Worm (Caenorhabditis elegans) whole organism, L3 larva: ENCODE measurements around the gene maph-1.3.
A peak's percentile ranks its signal among the peaks of the same experiment; 100 is the strongest.

ENCODE experiments used
- ZK546.5 ChIP-seq: sonication (generic microtip); optimal IDR thresholded peaks from 2 replicates; lab custom pipeline; 2017; ENCODE audit warnings: missing biosample characterization, missing genetic modification characterization
- ceh-82 ChIP-seq: fragments of 150-350 bp; optimal IDR thresholded peaks from 2 replicates; lab custom pipeline; 2014; ENCODE audit warnings: missing biosample characterization, missing genetic modification characterization
- ceh-9 ChIP-seq: sonication (generic microtip); optimal IDR thresholded peaks from 2 replicates; lab custom pipeline; 2018; ENCODE audit warnings: missing biosample characterization, missing genetic modification characterization
- elt-2 ChIP-seq: sonication (generic microtip); optimal IDR thresholded peaks from 2 replicates; lab custom pipeline; 2016; ENCODE audit warnings: missing genetic modification reagents, mild to moderate bottlenecking, missing genetic modification characterization, missing compliant biosample characterization
- fkh-10 ChIP-seq: sonication (generic microtip); optimal IDR thresholded peaks from 2 replicates; lab custom pipeline; 2017; ENCODE audit warnings: missing biosample characterization, missing genetic modification reagents, missing genetic modification characterization
- fos-1 ChIP-seq: fragments of 150-350 bp; optimal IDR thresholded peaks from 2 replicates; lab custom pipeline; 2014; ENCODE audit warnings: missing biosample characterization, missing genetic modification characterization
- lin-15B ChIP-seq: fragments of 150-350 bp; optimal IDR thresholded peaks from 2 replicates; lab custom pipeline; 2014; ENCODE audit warnings: missing biosample characterization, missing genetic modification characterization
- lsy-12 ChIP-seq: sonication (generic microtip); optimal IDR thresholded peaks from 2 replicates; lab custom pipeline; 2016; ENCODE audit warnings: mild to moderate bottlenecking, missing genetic modification characterization, missing compliant biosample characterization
- mdl-1 ChIP-seq: fragments of 150-350 bp; optimal IDR thresholded peaks from 2 replicates; lab custom pipeline; 2014; ENCODE audit warnings: missing biosample characterization, missing genetic modification characterization
- nfya-1 ChIP-seq: sonication (generic microtip); optimal IDR thresholded peaks from 2 replicates; lab custom pipeline; 2017; ENCODE audit warnings: missing genetic modification characterization, mild to moderate bottlenecking, missing compliant biosample characterization, antibody characterized with exemption, moderate library complexity; ENCODE audit not compliant: insufficient read depth
- nhr-11 ChIP-seq: fragments of 150-350 bp; optimal IDR thresholded peaks from 2 replicates; lab custom pipeline; 2014; ENCODE audit warnings: missing biosample characterization, missing genetic modification characterization
- nhr-77 ChIP-seq: fragments of 150-350 bp; optimal IDR thresholded peaks from 2 replicates; lab custom pipeline; 2014; ENCODE audit warnings: missing biosample characterization, missing genetic modification characterization
- snpc-4 ChIP-seq: fragments of 150-350 bp; optimal IDR thresholded peaks from 2 replicates; lab custom pipeline; 2014; ENCODE audit warnings: missing biosample characterization, missing genetic modification characterization
- zag-1 ChIP-seq: fragments of 150-350 bp; optimal IDR thresholded peaks from 2 replicates; lab custom pipeline; 2014; ENCODE audit warnings: missing biosample characterization, missing genetic modification characterization

DNA sequence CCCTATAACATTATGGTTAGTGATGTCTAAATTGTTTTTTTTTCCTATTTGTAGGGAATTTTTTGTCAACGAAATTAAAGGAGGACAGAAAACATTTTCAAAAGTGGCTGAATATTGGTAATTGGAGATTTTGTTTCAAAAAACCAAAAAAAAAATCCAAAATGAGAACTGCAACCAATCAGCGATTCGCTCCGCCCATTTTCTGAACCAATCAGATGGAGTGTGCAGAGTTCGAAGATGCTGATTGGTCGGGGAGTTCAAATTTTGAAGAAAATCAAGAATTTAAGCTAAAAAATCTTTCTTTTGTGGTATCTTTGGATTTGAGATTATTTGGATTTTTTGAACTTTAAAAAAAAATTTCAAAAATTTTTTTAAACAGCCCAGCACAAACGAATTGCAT is 46.3 kb upstream of the maph-1.3 start:
- no peak for TF ChIP-seq fos-1 (tag; lab: Kevin White, UChicago)
- no peak for TF ChIP-seq lsy-12 (tag; lab: Kevin White, UChicago)
- TF ChIP-seq lin-15B (tag; lab: Kevin White, UChicago), result no peak
- no peak for TF ChIP-seq nhr-77 (tag; lab: Kevin White, UChicago)
- TF ChIP-seq nhr-11 (tag; lab: Kevin White, UChicago), result no peak
- TF ChIP-seq snpc-4 (tag; lab: Kevin White, UChicago), result no peak
- no peak for TF ChIP-seq fkh-10 (GFP tag; lab: Kevin White, UChicago)
- TF ChIP-seq zag-1, result no peak
- peak; percentile 99 for TF ChIP-seq nfya-1 (tag; lab: Kevin White, UChicago)
- no peak for TF ChIP-seq ceh-82
- TF ChIP-seq mdl-1, result no peak
- TF ChIP-seq ZK546.5, result no peak
- no peak for TF ChIP-seq elt-2
- TF ChIP-seq ceh-9 (tag; lab: Kevin White, UChicago), result no peak
